Worm (Caenorhabditis elegans) whole organism, mixed stage, embryonic: ENCODE data around the gene C09F12.2.

Experiments used
- bed-3 ChIP-seq: fragments of 200-800 bp; sonication (Bioruptor generic); optimal IDR thresholded peaks from 3 replicates; lab custom pipeline; 2018; ENCODE audit warnings: mild to moderate bottlenecking, missing genetic modification characterization, moderate library complexity, missing compliant biosample characterization
- nhr-12 ChIP-seq: fragments of 150-350 bp; optimal IDR thresholded peaks from 2 replicates; lab custom pipeline; 2014; ENCODE audit warnings: missing biosample characterization, missing genetic modification characterization
- nhr-28 ChIP-seq: fragments of 150-350 bp; optimal IDR thresholded peaks from 2 replicates; lab custom pipeline; 2014; ENCODE audit warnings: missing biosample characterization, missing genetic modification characterization
- pha-4 ChIP-seq: fragments of 150-350 bp; optimal IDR thresholded peaks from 2 replicates; lab custom pipeline; 2018; ENCODE audit warnings: missing biosample characterization, missing genetic modification reagents, missing genetic modification characterization

- TF ChIP-seq pha-4 (no peak), nhr-28 (tag; lab: Kevin White, UChicago) (no peak), bed-3 (GFP tag; lab: Kevin White, UChicago) (no peak), nhr-12 (no peak)
These were observed 43.6 kb downstream of the C09F12.2 start for ce11 chrX:11097343-11097742.
